Worm (Caenorhabditis elegans) whole organism, mixed stage, embryonic: ENCODE data around the gene sqv-1.

Experiments
- ceh-83 ChIP-seq: fragments of 200-800 bp; sonication (Bioruptor generic); optimal IDR thresholded peaks from 2 replicates; lab custom pipeline; 2018; ENCODE audit warnings: mild to moderate bottlenecking, missing genetic modification characterization, missing compliant biosample characterization
- elt-1 ChIP-seq: sonication (generic microtip); optimal IDR thresholded peaks from 2 replicates; lab custom pipeline; 2017; ENCODE audit warnings: missing genetic modification characterization, mild to moderate bottlenecking, missing compliant biosample characterization, antibody characterized with exemption, moderate library complexity, borderline replicate concordance; ENCODE audit not compliant: insufficient read depth
- elt-3 ChIP-seq: fragments of 150-350 bp; optimal IDR thresholded peaks from 2 replicates; lab custom pipeline; 2014; ENCODE audit warnings: missing biosample characterization, missing genetic modification characterization
- nhr-237 ChIP-seq: fragments of 150-350 bp; optimal IDR thresholded peaks from 2 replicates; lab custom pipeline; 2014; ENCODE audit warnings: missing biosample characterization, missing genetic modification characterization
- sem-2 ChIP-seq: fragments of 200-800 bp; sonication (Bioruptor generic); optimal IDR thresholded peaks from 2 replicates; lab custom pipeline; 2018; ENCODE audit warnings: mild to moderate bottlenecking, missing genetic modification characterization, missing compliant biosample characterization
- sptf-1 ChIP-seq: sonication (generic microtip); optimal IDR thresholded peaks from 2 replicates; lab custom pipeline; 2017; ENCODE audit warnings: mild to moderate bottlenecking, missing genetic modification characterization, moderate library complexity, missing compliant biosample characterization
- unc-120 ChIP-seq: sonication (generic microtip); optimal IDR thresholded peaks from 2 replicates; lab custom pipeline; 2017; ENCODE audit warnings: missing genetic modification characterization, missing compliant biosample characterization; ENCODE audit not compliant: poor library complexity, severe bottlenecking
- unc-62 ChIP-seq: fragments of 150-350 bp; optimal IDR thresholded peaks from 2 replicates; lab custom pipeline; 2014; ENCODE audit warnings: missing biosample characterization, missing genetic modification reagents, missing genetic modification characterization
- zip-8 ChIP-seq: fragments of 150-350 bp; optimal IDR thresholded peaks from 2 replicates; lab custom pipeline; 2014; ENCODE audit warnings: missing biosample characterization, missing genetic modification characterization
- ztf-11 ChIP-seq: fragments of 150-350 bp; optimal IDR thresholded peaks from 2 replicates; lab custom pipeline; 2014; ENCODE audit warnings: missing biosample characterization, missing genetic modification characterization

DNA sequence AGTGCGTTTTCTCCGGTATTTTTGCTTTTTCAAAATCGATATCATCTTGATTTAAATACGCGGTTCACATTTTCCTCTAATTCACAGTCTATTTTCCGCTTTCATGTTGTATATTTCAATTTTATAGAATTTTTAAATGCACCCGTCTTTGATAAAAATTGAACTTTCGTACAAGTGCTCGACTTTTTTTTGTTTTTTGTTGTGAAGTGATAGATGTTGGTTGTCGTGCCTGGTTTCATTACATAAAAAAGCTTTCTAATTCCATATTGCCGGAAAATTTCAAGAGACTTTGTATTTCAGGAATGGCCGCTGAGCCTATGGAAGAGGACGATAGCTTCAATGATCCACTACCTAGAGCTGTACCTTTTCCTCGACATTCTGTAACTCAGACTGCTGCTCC, 2.2 kb downstream of the sqv-1 start, which contains the start of gene D2096.12:
- no peak for TF ChIP-seq unc-120 (tag; lab: Kevin White, UChicago)
- no peak for TF ChIP-seq elt-3 (tag; lab: Kevin White, UChicago)
- no peak for TF ChIP-seq ztf-11 (tag; lab: Kevin White, UChicago)
- no peak for TF ChIP-seq sem-2 (GFP tag; lab: Kevin White, UChicago)
- TF ChIP-seq ceh-83 (GFP tag; lab: Kevin White, UChicago), result no peak
- TF ChIP-seq unc-62 (GFP tag; lab: Kevin White, UChicago), result no peak
- TF ChIP-seq elt-1 (tag; lab: Kevin White, UChicago), result no peak
- no peak for TF ChIP-seq nhr-237 (tag; lab: Kevin White, UChicago)
- TF ChIP-seq zip-8, result no peak
- no peak for TF ChIP-seq sptf-1 (tag; lab: Kevin White, UChicago)
